Worm (Caenorhabditis elegans): ENCODE results near the gene C01G5.7.

Gene C01G5.7

DNA sequence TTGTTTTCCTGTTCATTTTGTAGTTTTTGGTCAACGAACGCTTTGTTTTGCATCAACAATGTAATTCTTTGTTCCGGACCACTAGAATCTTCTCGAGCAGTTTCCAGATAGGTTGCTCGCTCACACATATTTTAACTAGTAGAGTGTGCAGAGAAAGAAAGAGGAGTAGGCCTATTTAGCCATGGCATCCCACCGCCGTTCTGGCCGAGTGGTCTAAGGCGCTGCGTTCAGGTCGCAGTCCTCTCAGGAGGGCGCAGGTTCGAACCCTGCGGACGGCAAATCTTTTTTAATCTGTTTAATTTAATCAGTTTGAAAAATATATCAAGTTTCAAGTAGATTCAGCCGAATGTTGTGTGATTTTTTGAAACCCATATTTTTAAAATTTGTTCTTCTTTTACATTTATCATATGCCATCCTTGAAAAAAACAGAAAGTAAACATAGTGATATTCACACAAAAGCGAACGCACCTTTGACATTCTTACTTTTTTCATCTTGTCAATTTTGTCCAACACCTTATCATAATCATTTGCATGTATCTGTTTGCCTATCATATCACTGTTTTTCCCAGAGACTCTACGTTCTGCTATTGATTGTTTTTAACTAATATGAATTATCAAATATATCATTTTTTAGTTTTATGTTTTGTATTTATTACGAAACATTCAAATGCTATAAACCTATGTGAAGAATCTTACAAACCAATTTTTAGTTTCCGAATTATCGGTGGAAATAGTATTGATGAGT lies 38.8 kb downstream of the C01G5.7 start, which contains the start of gene try-3:
TSS of gene try-3 (plus strand) at position 532 of the 745 bp plus-strand sequence.
- TF ChIP-seq nhr-67 (tag; optimal IDR thresholded peaks at IDR 0.05) (no peak), elt-3 (tag; optimal IDR thresholded peaks at IDR 0.05) (peak in 1 of 3 experiments; percentile 63), ZK546.5 (tag; optimal IDR thresholded peaks at IDR 0.05) (no peak), nhr-237 (tag; optimal IDR thresholded peaks at IDR 0.05) (no peak), lin-15B (tag; optimal IDR thresholded peaks at IDR 0.05) (peak; percentile 49), eor-1 (tag; optimal IDR thresholded peaks at IDR 0.05) (no peak), egl-5 (tag; optimal IDR thresholded peaks at IDR 0.05) (no peak), fos-1 (tag; optimal IDR thresholded peaks at IDR 0.05) (no peak), nhr-12 (tag; optimal IDR thresholded peaks at IDR 0.05) (no peak), unc-62 (GFP tag; optimal IDR thresholded peaks at IDR 0.05) (no peak), skn-1 (tag; optimal IDR thresholded peaks at IDR 0.05) (peak; percentile 33), nfya-1 (tag; optimal IDR thresholded peaks at IDR 0.05; ENCODE audit: insufficient read depth) (peak; percentile 71), mdl-1 (tag; optimal IDR thresholded peaks at IDR 0.05) (no peak), nhr-23 (tag; optimal IDR thresholded peaks at IDR 0.05) (peak; percentile 32), sea-2 (GFP tag; optimal IDR thresholded peaks at IDR 0.05) (no peak), nhr-76 (tag; optimal IDR thresholded peaks at IDR 0.05) (no peak), mml-1 (tag; optimal IDR thresholded peaks at IDR 0.05) (no peak), R02D3.7 (tag; optimal IDR thresholded peaks at IDR 0.05) (peak; percentile 14), elt-1 (tag; optimal IDR thresholded peaks at IDR 0.05) (no peak), lin-39 (tag; optimal IDR thresholded peaks at IDR 0.05) (peak; percentile 88), nhr-43 (tag; optimal IDR thresholded peaks at IDR 0.05; ENCODE audit: poor library complexity, severe bottlenecking) (peak; percentile 76), fkh-2 (tag; optimal IDR thresholded peaks at IDR 0.05) (no peak), snpc-4 (tag; optimal IDR thresholded peaks at IDR 0.05) (peak; percentile 58), nhr-28 (tag; optimal IDR thresholded peaks at IDR 0.05) (no peak), fkh-10 (GFP tag; optimal IDR thresholded peaks at IDR 0.05) (no peak), zag-1 (tag; optimal IDR thresholded peaks at IDR 0.05) (no peak), ceh-28 (tag; optimal IDR thresholded peaks at IDR 0.05) (no peak), pqm-1 (tag; optimal IDR thresholded peaks at IDR 0.05) (peak; percentile 43), unc-39 (tag; optimal IDR thresholded peaks at IDR 0.05) (no peak), daf-12 (tag; optimal IDR thresholded peaks at IDR 0.05) (no peak), pha-4 (tag; optimal IDR thresholded peaks at IDR 0.05) (peak; percentile 70), hmg-11 (tag; optimal IDR thresholded peaks at IDR 0.05) (peak; percentile 77), nhr-11 (tag; optimal IDR thresholded peaks at IDR 0.05) (no peak), tbx-2 (tag; optimal IDR thresholded peaks at IDR 0.05) (no peak), aly-2 (tag; optimal IDR thresholded peaks at IDR 0.05) (no peak), elt-2 (tag; optimal IDR thresholded peaks at IDR 0.05) (peak; percentile 56), egl-27 (tag; optimal IDR thresholded peaks at IDR 0.05) (peak; percentile 33), ceh-9 (tag; optimal IDR thresholded peaks at IDR 0.05) (no peak), lsy-12 (tag; optimal IDR thresholded peaks at IDR 0.05) (peak; percentile 21)

DNA sequence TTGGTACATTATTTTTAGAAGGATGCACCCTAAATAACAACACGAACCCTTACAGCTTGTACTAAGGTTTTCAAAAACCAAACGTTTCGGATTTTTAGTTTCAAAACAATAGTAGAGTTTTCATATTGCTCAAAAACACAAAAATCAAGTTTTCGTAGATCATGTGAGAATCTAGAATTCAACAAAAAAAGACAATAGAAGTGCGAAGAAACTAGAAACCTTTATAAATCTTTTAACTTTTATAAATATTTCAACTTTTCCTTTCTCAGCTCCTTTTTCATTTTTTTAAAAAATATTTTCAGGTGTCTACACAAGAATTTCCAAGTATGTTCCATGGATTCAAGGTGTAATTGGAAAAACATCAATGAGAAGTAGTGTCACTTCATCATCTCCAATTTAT lies 42.5 kb downstream of the C01G5.7 start, which contains the start of gene best-9:
TSS of gene best-9 (plus strand) at position 301 of the 400 bp plus-strand sequence.
- TF ChIP-seq sea-2 (GFP tag; optimal IDR thresholded peaks at IDR 0.05) (no peak), ztf-11 (tag; optimal IDR thresholded peaks at IDR 0.05) (no peak), daf-12 (tag; optimal IDR thresholded peaks at IDR 0.05) (no peak), elt-2 (tag; optimal IDR thresholded peaks at IDR 0.05) (no peak), lin-39 (tag; optimal IDR thresholded peaks at IDR 0.05) (no peak), pha-4 (tag; optimal IDR thresholded peaks at IDR 0.05) (no peak), eor-1 (tag; optimal IDR thresholded peaks at IDR 0.05) (no peak), tbx-2 (tag; optimal IDR thresholded peaks at IDR 0.05) (no peak), mml-1 (tag; optimal IDR thresholded peaks at IDR 0.05) (no peak), zag-1 (tag; optimal IDR thresholded peaks at IDR 0.05) (no peak), ceh-82 (tag; optimal IDR thresholded peaks at IDR 0.05) (no peak), nhr-43 (tag; optimal IDR thresholded peaks at IDR 0.05; ENCODE audit: poor library complexity, severe bottlenecking) (no peak), aly-2 (tag; optimal IDR thresholded peaks at IDR 0.05) (no peak), snpc-4 (tag; optimal IDR thresholded peaks at IDR 0.05) (no peak), ceh-16 (tag; optimal IDR thresholded peaks at IDR 0.05) (no peak)

All from whole organism, L3 larva.